Worm (Caenorhabditis elegans) whole organism, late embryonic: ENCODE data around the gene K08C7.1.

ENCODE experiments used
- C38D4.7 ChIP-seq: fragments of 200-800 bp; sonication (Bioruptor generic); optimal IDR thresholded peaks from 2 replicates; lab custom pipeline; 2018; ENCODE audit warnings: mild to moderate bottlenecking, missing genetic modification characterization, moderate library complexity, missing compliant biosample characterization
- K02D7.2 ChIP-seq: sonication (generic microtip); optimal IDR thresholded peaks from 2 replicates; lab custom pipeline; 2017; ENCODE audit warnings: mild to moderate bottlenecking, missing genetic modification characterization, missing compliant biosample characterization
- K09A11.1 ChIP-seq: sonication (generic microtip); optimal IDR thresholded peaks from 2 replicates; lab custom pipeline; 2017; ENCODE audit warnings: antibody characterized with exemption, mild to moderate bottlenecking, missing genetic modification characterization, missing compliant biosample characterization; ENCODE audit not compliant: insufficient read depth
- Y22D7AL.16 ChIP-seq: sonication (generic microtip); optimal IDR thresholded peaks from 2 replicates; lab custom pipeline; 2016; ENCODE audit warnings: missing genetic modification characterization, missing compliant biosample characterization
- ahr-1 ChIP-seq: sonication (generic microtip); optimal IDR thresholded peaks from 2 replicates; lab custom pipeline; 2016; ENCODE audit warnings: missing genetic modification characterization, missing compliant biosample characterization
- ceh-14 ChIP-seq: sonication (generic microtip); optimal IDR thresholded peaks from 2 replicates; lab custom pipeline; 2016; ENCODE audit warnings: missing genotype, missing genetic modification characterization, missing compliant biosample characterization
- ceh-18 ChIP-seq: sonication (generic microtip); optimal IDR thresholded peaks from 2 replicates; lab custom pipeline; 2016; ENCODE audit warnings: missing genetic modification characterization, missing compliant biosample characterization
- ceh-2 ChIP-seq: sonication (generic microtip); optimal IDR thresholded peaks from 2 replicates; lab custom pipeline; 2016; ENCODE audit warnings: missing genotype, missing genetic modification characterization, missing compliant biosample characterization
- ceh-22 ChIP-seq: sonication (generic microtip); optimal IDR thresholded peaks from 2 replicates; lab custom pipeline; 2017; ENCODE audit warnings: missing biosample characterization, missing genetic modification characterization
- ceh-31 ChIP-seq: sonication (generic microtip); optimal IDR thresholded peaks from 2 replicates; lab custom pipeline; 2016; ENCODE audit warnings: missing genetic modification characterization, missing compliant biosample characterization
- ceh-34 ChIP-seq: sonication (generic microtip); optimal IDR thresholded peaks from 2 replicates; lab custom pipeline; 2016; ENCODE audit warnings: mild to moderate bottlenecking, missing genetic modification characterization, missing compliant biosample characterization
- ceh-45 ChIP-seq: fragments of 200-800 bp; sonication (Bioruptor generic); IDR thresholded peaks from 2 replicates; pipeline ENCODE4 v1.3.6; 2022; ENCODE audit warnings: missing genetic modification reagents, missing genetic modification characterization, missing compliant biosample characterization
- ceh-48 ChIP-seq: sonication (generic microtip); optimal IDR thresholded peaks from 2 replicates; lab custom pipeline; 2016; ENCODE audit warnings: missing genetic modification characterization, inconsistent platforms, missing compliant biosample characterization
- che-1 ChIP-seq: sonication (generic microtip); optimal IDR thresholded peaks from 2 replicates; lab custom pipeline; 2016; ENCODE audit warnings: mild to moderate bottlenecking, missing genetic modification characterization, missing compliant biosample characterization
- dmd-4 ChIP-seq: sonication (generic microtip); optimal IDR thresholded peaks from 2 replicates; lab custom pipeline; 2016; ENCODE audit warnings: borderline replicate concordance, missing genetic modification characterization, missing compliant biosample characterization
- elt-4 ChIP-seq: sonication (generic microtip); optimal IDR thresholded peaks from 2 replicates; lab custom pipeline; 2016; ENCODE audit warnings: missing genetic modification characterization, missing compliant biosample characterization
- ets-4 ChIP-seq: sonication (generic microtip); optimal IDR thresholded peaks from 2 replicates; lab custom pipeline; 2016; ENCODE audit warnings: missing genetic modification characterization, missing compliant biosample characterization
- eyg-1 ChIP-seq: sonication (generic microtip); optimal IDR thresholded peaks from 2 replicates; lab custom pipeline; 2016; ENCODE audit warnings: missing genotype, missing genetic modification characterization, missing compliant biosample characterization
- gmeb-2 ChIP-seq: sonication (generic microtip); optimal IDR thresholded peaks from 2 replicates; lab custom pipeline; 2016; ENCODE audit warnings: missing genetic modification characterization, inconsistent platforms, missing compliant biosample characterization
- hlh-13 ChIP-seq: fragments of 200-800 bp; sonication (Bioruptor generic); optimal IDR thresholded peaks from 2 replicates; lab custom pipeline; 2018; ENCODE audit warnings: mild to moderate bottlenecking, missing genetic modification characterization, missing compliant biosample characterization
- hlh-30 ChIP-seq: sonication (generic microtip); optimal IDR thresholded peaks from 2 replicates; lab custom pipeline; 2017; ENCODE audit warnings: antibody characterized with exemption, missing genetic modification characterization, missing compliant biosample characterization; ENCODE audit not compliant: insufficient read depth
- hlh-6 ChIP-seq: sonication (generic microtip); optimal IDR thresholded peaks from 2 replicates; lab custom pipeline; 2016; ENCODE audit warnings: missing genotype, missing genetic modification characterization, missing compliant biosample characterization
- hlh-8 ChIP-seq: sonication (generic microtip); optimal IDR thresholded peaks from 2 replicates; lab custom pipeline; 2016; ENCODE audit warnings: missing genotype, missing genetic modification characterization, missing compliant biosample characterization
- madf-2 ChIP-seq: sonication (generic microtip); optimal IDR thresholded peaks from 2 replicates; lab custom pipeline; 2017; ENCODE audit warnings: missing genetic modification characterization, missing compliant biosample characterization
- mec-3 ChIP-seq: sonication (generic microtip); optimal IDR thresholded peaks from 2 replicates; lab custom pipeline; 2016; ENCODE audit warnings: borderline replicate concordance, missing genetic modification characterization, missing compliant biosample characterization
- nhr-11 ChIP-seq: fragments of 150-350 bp; optimal IDR thresholded peaks from 2 replicates; lab custom pipeline; 2014; ENCODE audit warnings: missing biosample characterization, missing genetic modification characterization
- nhr-232 ChIP-seq: sonication (generic microtip); optimal IDR thresholded peaks from 2 replicates; lab custom pipeline; 2016; ENCODE audit warnings: missing genetic modification characterization, missing compliant biosample characterization
- odd-2 ChIP-seq: sonication (generic microtip); optimal IDR thresholded peaks from 2 replicates; lab custom pipeline; 2017; ENCODE audit warnings: antibody characterized with exemption, mild to moderate bottlenecking, missing genetic modification characterization, missing compliant biosample characterization
- pag-3 ChIP-seq: sonication (generic microtip); optimal IDR thresholded peaks from 2 replicates; lab custom pipeline; 2016; ENCODE audit warnings: missing compliant biosample characterization, missing genetic modification characterization, borderline replicate concordance
- pat-9 ChIP-seq: fragments of 200-800 bp; sonication (Bioruptor generic); optimal IDR thresholded peaks from 2 replicates; lab custom pipeline; 2018; ENCODE audit warnings: mild to moderate bottlenecking, missing genetic modification characterization, moderate library complexity, missing compliant biosample characterization
- pha-4 ChIP-seq: fragments of 150-350 bp; optimal IDR thresholded peaks from 2 replicates; lab custom pipeline; 2018; ENCODE audit warnings: missing biosample characterization, missing genetic modification reagents, missing genetic modification characterization
- pros-1 ChIP-seq: fragments of 150-350 bp; optimal IDR thresholded peaks from 2 replicates; lab custom pipeline; 2014; ENCODE audit warnings: missing biosample characterization, missing genetic modification reagents, missing genetic modification characterization
- ref-2 ChIP-seq: sonication (generic microtip); optimal IDR thresholded peaks from 2 replicates; lab custom pipeline; 2016; ENCODE audit warnings: missing genetic modification characterization, missing compliant biosample characterization
- rnt-1 ChIP-seq: sonication (generic microtip); optimal IDR thresholded peaks from 2 replicates; lab custom pipeline; 2016; ENCODE audit warnings: missing genetic modification characterization, missing compliant biosample characterization
- sox-2 ChIP-seq: fragments of 200-800 bp; sonication (Bioruptor generic); IDR thresholded peaks from 2 replicates; pipeline ENCODE4 v1.3.6; 2022; ENCODE audit warnings: missing genetic modification reagents, missing genetic modification characterization, missing compliant biosample characterization
- syd-9 ChIP-seq: sonication (generic microtip); optimal IDR thresholded peaks from 2 replicates; lab custom pipeline; 2016; ENCODE audit warnings: mild to moderate bottlenecking, missing genetic modification characterization, moderate library complexity, missing compliant biosample characterization
- tbx-2 ChIP-seq: sonication (generic microtip); optimal IDR thresholded peaks from 2 replicates; lab custom pipeline; 2016; ENCODE audit warnings: missing genetic modification characterization, missing compliant biosample characterization
- tbx-7 ChIP-seq: sonication (generic microtip); optimal IDR thresholded peaks from 2 replicates; lab custom pipeline; 2016; ENCODE audit warnings: missing genotype, missing genetic modification characterization, missing compliant biosample characterization
- unc-3 ChIP-seq, 2 experiments: fragments of 200-800 bp in 1 of 2; sonication (Bioruptor generic) in 1 of 2; sonication (generic microtip) in 1 of 2; conservative IDR thresholded peaks in 1 of 2; optimal IDR thresholded peaks in 1 of 2; 2 replicates each; pipeline versions ENCODE4 v1.3.6 to Lab custom; 2016 to 2022; ENCODE audit warnings: missing compliant biosample characterization in 2 of 2, missing genetic modification characterization in 2 of 2, missing genetic modification reagents in 1 of 2
- unc-42 ChIP-seq: sonication (generic microtip); optimal IDR thresholded peaks from 2 replicates; lab custom pipeline; 2016; ENCODE audit warnings: missing genotype, missing genetic modification characterization, missing compliant biosample characterization
- unc-55 ChIP-seq: sonication (generic microtip); optimal IDR thresholded peaks from 2 replicates; lab custom pipeline; 2017; ENCODE audit warnings: missing biosample characterization, missing genetic modification reagents, missing genetic modification characterization
- ztf-16 ChIP-seq: sonication (generic microtip); optimal IDR thresholded peaks from 2 replicates; lab custom pipeline; 2017; ENCODE audit warnings: missing genetic modification characterization, missing compliant biosample characterization

The K08C7.1 gene

DNA sequence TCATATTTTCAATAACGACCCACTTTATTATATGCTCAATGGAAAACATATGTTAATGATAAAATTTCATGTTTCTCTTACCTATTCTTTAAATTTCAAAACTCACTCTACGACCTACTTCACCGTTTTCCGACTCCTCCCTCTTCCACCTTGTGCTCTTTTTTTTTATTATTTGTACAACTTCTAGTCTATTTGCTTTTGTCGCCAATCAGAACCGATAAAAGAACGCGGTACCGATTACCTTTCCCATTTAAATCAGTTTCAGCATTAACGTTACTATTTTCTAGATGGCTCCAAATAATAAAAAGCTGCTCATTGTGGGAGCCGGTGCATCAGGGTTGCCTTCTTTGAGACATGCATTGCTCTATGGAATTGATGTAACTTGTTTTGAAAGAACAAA lies 5.1 kb downstream of the K08C7.1 start, which contains the start of gene fmo-1:
Gene fmo-1, plus strand, starts transcription at position 98 of the 400 bp plus-strand sequence.
- TF ChIP-seq ceh-31 (no peak), pag-3 (tag; lab: Kevin White, UChicago) (no peak), hlh-6 (no peak), ceh-2 (tag; lab: Kevin White, UChicago) (no peak), hlh-30 (tag; lab: Kevin White, UChicago) (no peak), ceh-45 (GFP tag; lab: Robert Waterston, UW) (no peak), eyg-1 (tag; lab: Kevin White, UChicago) (no peak), pha-4 (tag; lab: Kevin White, UChicago) (no peak), unc-42 (no peak)

DNA sequence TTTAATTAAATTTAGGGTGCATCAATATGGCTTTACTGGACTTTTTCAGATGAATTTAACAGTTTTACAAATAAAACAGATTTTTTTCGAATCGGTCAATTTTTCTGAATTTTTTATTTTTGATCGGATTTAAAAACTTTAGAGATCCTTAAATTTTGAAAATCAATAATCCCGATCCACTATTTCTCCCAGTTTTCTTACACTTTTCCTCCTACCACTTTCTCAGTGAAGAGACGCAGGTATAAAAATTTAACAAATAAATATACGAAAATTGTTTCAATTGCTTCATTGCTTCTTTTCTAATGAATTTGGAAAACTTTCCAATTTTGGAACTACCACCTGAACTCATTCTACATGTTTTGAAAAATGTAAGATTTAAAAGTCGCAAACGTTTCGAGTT lies 7.5 kb downstream of the K08C7.1 start, which contains the start of gene K08C7.7:
Gene K08C7.7, plus strand, starts transcription at position 301 of the 400 bp plus-strand sequence.
- no peak for TF ChIP-seq pha-4 (tag; lab: Kevin White, UChicago)
- no peak for TF ChIP-seq ceh-31
- no peak for TF ChIP-seq odd-2
- TF ChIP-seq nhr-232: no peak
- TF ChIP-seq nhr-11 (tag; lab: Kevin White, UChicago): no peak
- no peak for TF ChIP-seq K09A11.1 (tag; lab: Kevin White, UChicago)
- no peak for TF ChIP-seq unc-42
- TF ChIP-seq sox-2: no peak
- no peak for TF ChIP-seq C38D4.7
- TF ChIP-seq ztf-16 (tag; lab: Kevin White, UChicago): no peak
- no peak for TF ChIP-seq ceh-34 (tag; lab: Kevin White, UChicago)
- TF ChIP-seq tbx-2 (tag; lab: Kevin White, UChicago): no peak
- no peak for TF ChIP-seq gmeb-2 (tag; lab: Kevin White, UChicago)
- no peak for TF ChIP-seq ahr-1 (tag; lab: Kevin White, UChicago)
- no peak for TF ChIP-seq ceh-18 (tag; lab: Kevin White, UChicago)
- no peak for TF ChIP-seq mec-3

DNA sequence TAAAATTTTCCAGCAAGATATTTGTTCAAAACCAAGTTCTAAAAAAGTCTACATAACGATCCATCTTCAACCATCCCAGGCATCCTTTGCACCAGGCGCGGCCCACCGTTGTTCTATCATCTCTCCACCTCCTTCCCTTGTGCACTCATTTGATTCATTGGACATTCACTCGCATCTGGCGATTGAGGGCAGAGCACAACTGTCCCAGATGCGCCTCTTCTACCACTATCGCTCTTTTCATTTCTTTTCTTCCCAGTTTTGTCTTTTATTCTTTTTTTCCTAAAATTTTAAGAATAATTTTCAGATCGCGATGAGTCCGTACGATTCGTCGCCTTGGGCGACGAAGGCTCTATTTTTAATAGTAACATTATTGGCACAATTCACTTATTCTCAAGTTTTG lies 9.9 kb downstream of the K08C7.1 start, which contains the start of gene epi-1:
Gene epi-1, plus strand, starts transcription at position 301 of the 400 bp plus-strand sequence.
- peak; percentile 2 for TF ChIP-seq hlh-8
- TF ChIP-seq madf-2 (tag; lab: Kevin White, UChicago): no peak

- TF ChIP-seq pat-9 (no peak), tbx-7 (tag; lab: Kevin White, UChicago) (no peak), K02D7.2 (no peak), hlh-8 (no peak), ref-2 (tag; lab: Kevin White, UChicago) (no peak), che-1 (tag; lab: Kevin White, UChicago) (no peak), ets-4 (tag; lab: Kevin White, UChicago) (no peak)
- TF ChIP-seq, all 69 proteins: peak for 0
Measured at ce11 chrIV:10668561-10668960, 11.9 kb downstream of the K08C7.1 start.

ce11 chrIV:10680379-10680778 lies 23.8 kb downstream of the K08C7.1 start, which contains the start of gene K08C7.4:
TSS of gene K08C7.4 (minus strand) at chrIV:10680479.
- TF ChIP-seq rnt-1 (tag; lab: Kevin White, UChicago) (no peak), gmeb-2 (tag; lab: Kevin White, UChicago) (no peak), elt-4 (no peak), ceh-14 (no peak)
- TF ChIP-seq, all 69 proteins: peak for 0

DNA sequence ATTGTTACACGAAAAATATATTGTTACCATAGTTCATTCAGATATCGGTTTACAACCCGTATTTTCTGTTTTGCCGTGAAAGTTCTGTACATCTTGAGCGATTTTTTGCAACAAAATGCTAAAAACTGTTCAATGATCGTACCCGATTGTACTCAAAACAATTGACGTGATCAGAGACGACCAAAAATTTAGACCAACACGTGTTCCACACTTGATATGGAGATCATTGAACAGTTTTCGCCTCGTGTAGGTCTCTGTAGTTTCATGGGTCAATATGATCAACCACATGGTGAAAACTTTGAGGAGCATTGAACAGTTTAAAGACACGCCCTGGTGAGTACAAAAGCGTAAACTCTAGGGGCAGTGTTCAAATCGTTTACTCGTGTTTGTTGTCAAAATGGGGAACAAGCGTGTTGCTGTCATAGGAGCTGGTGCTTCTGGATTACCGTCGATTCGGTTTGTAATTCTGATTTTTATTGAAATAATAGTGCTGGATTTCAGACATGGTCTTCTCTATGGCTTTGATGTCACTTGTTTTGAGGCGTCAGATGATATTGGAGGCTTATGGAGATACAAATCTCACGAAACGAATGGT lies 25.6 kb downstream of the K08C7.1 start, which contains the start of gene fmo-2:
Gene fmo-2, plus strand, starts transcription at position 370 of the 595 bp plus-strand sequence.
- TF ChIP-seq Y22D7AL.16 (tag; lab: Kevin White, UChicago) (no peak), syd-9 (tag; lab: Kevin White, UChicago) (no peak), ceh-48 (no peak), mec-3 (no peak), K02D7.2 (no peak), ztf-16 (tag; lab: Kevin White, UChicago) (no peak), ceh-22 (no peak), pha-4 (tag; lab: Kevin White, UChicago) (no peak), unc-3 (GFP tag; conservative IDR thresholded peaks at IDR 0.05; lab: Robert Waterston, UW) (no peak), unc-3 (tag; optimal IDR thresholded peaks at IDR 0.05; lab: Kevin White, UChicago) (no peak), unc-55 (no peak), dmd-4 (no peak), ceh-34 (tag; lab: Kevin White, UChicago) (no peak), hlh-13 (GFP tag; lab: Kevin White, UChicago) (no peak), nhr-11 (tag; lab: Kevin White, UChicago) (no peak), pros-1 (tag; lab: Kevin White, UChicago) (no peak), ceh-2 (tag; lab: Kevin White, UChicago) (no peak)
